Fruit fly (Drosophila melanogaster): ENCODE results near the gene alpha-PheRS.

Gene alpha-PheRS

dm6 chrX:8100026-8100825 is 45.2 kb downstream of the alpha-PheRS start:
- TF ChIP-seq fd96Ca (GFP tag; IDR thresholded peaks at IDR 0.05) (peak; percentile 84), Pif1A (GFP tag; optimal IDR thresholded peaks at IDR 0.05) (peak; percentile 78), D1 (tag; optimal IDR thresholded peaks at IDR 0.05) (peak; percentile 34), CG8301 (tag; optimal IDR thresholded peaks at IDR 0.05) (peak; percentile 75), CG32121 (GFP tag; IDR thresholded peaks at IDR 0.05) (peak; percentile 87), CG14655 (GFP tag; optimal IDR thresholded peaks at IDR 0.05) (peak; percentile 83), CG10348 (GFP tag; IDR thresholded peaks at IDR 0.05) (0 out of 2 replicates have a peak, but pooled peaks have one; percentile 24), Snoo (tag; optimal IDR thresholded peaks at IDR 0.05) (peak; percentile 54), CG17806 (tag; optimal IDR thresholded peaks at IDR 0.05) (peak; percentile 79), EcR (GFP tag; optimal IDR thresholded peaks at IDR 0.05) (no peak), CG8159 (tag; optimal IDR thresholded peaks at IDR 0.05) (peak; percentile 82), CG13204 (GFP tag; optimal IDR thresholded peaks at IDR 0.05) (peak; percentile 46), rn (GFP tag; IDR thresholded peaks at IDR 0.05) (peak; percentile 25; the same call in 1 of the 2 replicates), Ets98B (GFP tag; IDR thresholded peaks at IDR 0.05) (peak; percentile 91), gl (tag; optimal IDR thresholded peaks at IDR 0.05) (peak; percentile 55), CG15710 (tag; optimal IDR thresholded peaks at IDR 0.05) (peak; percentile 77), CG34367 (tag; optimal IDR thresholded peaks at IDR 0.05) (peak; percentile 71), CG12605 (GFP tag; IDR thresholded peaks at IDR 0.05) (peak; percentile 85), Pif1B (GFP tag; optimal IDR thresholded peaks at IDR 0.05) (peak; percentile 70), CG4496 (GFP tag; IDR thresholded peaks at IDR 0.05) (peak; percentile 93), CG9948 (tag; optimal IDR thresholded peaks at IDR 0.05) (peak; percentile 81)

All from whole organism, pupa.